Fruit fly (Drosophila melanogaster) whole organism, pupa: Measurements from ENCODE around the gene Syt12.

Experiments
- CG10348 ChIP-seq: fragments of 200-800 bp; sonication (Bioruptor generic); IDR thresholded peaks from 2 replicates; pipeline ENCODE4 v1.3.6; 2022; ENCODE audit warnings: missing biosample characterization, missing genetic modification characterization
- CG12605 ChIP-seq: fragments of 200-800 bp; sonication (Bioruptor generic); IDR thresholded peaks from 2 replicates; pipeline ENCODE4 v1.3.6; 2022; ENCODE audit warnings: missing biosample characterization, missing genetic modification characterization
- CG13204 ChIP-seq: fragments of 200-800 bp; sonication (Bioruptor generic); optimal IDR thresholded peaks from 2 replicates; lab custom pipeline; 2018; ENCODE audit warnings: missing biosample characterization, mild to moderate bottlenecking, missing genetic modification characterization, moderate library complexity
- CG14655 ChIP-seq: fragments of 200-800 bp; sonication (Bioruptor generic); optimal IDR thresholded peaks from 3 replicates; lab custom pipeline; 2017; ENCODE audit warnings: mild to moderate bottlenecking, missing biosample characterization, missing genetic modification reagents, missing genetic modification characterization
- CG15710 ChIP-seq: fragments of 200-800 bp; sonication (Bioruptor generic); optimal IDR thresholded peaks from 2 replicates; lab custom pipeline; 2018; ENCODE audit warnings: missing biosample characterization, mild to moderate bottlenecking, missing genetic modification characterization, moderate library complexity
- CG17806 ChIP-seq: fragments of 200-800 bp; sonication (Bioruptor generic); optimal IDR thresholded peaks from 2 replicates; lab custom pipeline; 2018; ENCODE audit warnings: missing biosample characterization, mild to moderate bottlenecking, missing genetic modification characterization, moderate library complexity
- CG32121 ChIP-seq: fragments of 200-800 bp; sonication (Bioruptor generic); IDR thresholded peaks from 2 replicates; pipeline ENCODE4 v1.3.6; 2022; ENCODE audit warnings: missing biosample characterization, missing genetic modification characterization
- CG34367 ChIP-seq: fragments of 200-800 bp; sonication (Bioruptor generic); optimal IDR thresholded peaks from 2 replicates; lab custom pipeline; 2018; ENCODE audit warnings: missing biosample characterization, mild to moderate bottlenecking, missing genetic modification characterization
- CG4496 ChIP-seq: fragments of 200-800 bp; sonication (Bioruptor generic); IDR thresholded peaks from 3 replicates; pipeline ENCODE4 v1.3.6; 2022; ENCODE audit warnings: missing biosample characterization, missing genetic modification characterization
- CG8159 ChIP-seq: fragments of 200-800 bp; sonication (Bioruptor generic); optimal IDR thresholded peaks from 3 replicates; lab custom pipeline; 2018; ENCODE audit warnings: missing biosample characterization, mild to moderate bottlenecking, missing genetic modification characterization, moderate library complexity
- CG8301 ChIP-seq: fragments of 200-800 bp; sonication (Bioruptor generic); optimal IDR thresholded peaks from 2 replicates; lab custom pipeline; 2018; ENCODE audit warnings: missing biosample characterization, mild to moderate bottlenecking, missing genetic modification characterization
- CG9948 ChIP-seq: fragments of 200-800 bp; sonication (Bioruptor generic); optimal IDR thresholded peaks from 2 replicates; lab custom pipeline; 2018; ENCODE audit warnings: missing biosample characterization, mild to moderate bottlenecking, missing genetic modification characterization, moderate library complexity
- D1 ChIP-seq: fragments of 200-800 bp; sonication (Bioruptor generic); optimal IDR thresholded peaks from 2 replicates; lab custom pipeline; 2018; ENCODE audit warnings: missing biosample characterization, mild to moderate bottlenecking, missing genetic modification characterization, moderate library complexity
- EcR ChIP-seq: fragments of 200-800 bp; sonication (Bioruptor generic); optimal IDR thresholded peaks from 3 replicates; lab custom pipeline; 2019; ENCODE audit warnings: missing biosample characterization, missing genetic modification characterization, mild to moderate bottlenecking, moderate library complexity, missing genetic modification reagents
- Ets98B ChIP-seq: fragments of 200-800 bp; sonication (Bioruptor generic); IDR thresholded peaks from 2 replicates; pipeline ENCODE4 v1.3.6; 2022; ENCODE audit warnings: missing biosample characterization, missing genetic modification characterization
- Pif1A ChIP-seq: fragments of 200-800 bp; sonication (Bioruptor generic); optimal IDR thresholded peaks from 3 replicates; lab custom pipeline; 2016; ENCODE audit warnings: missing biosample characterization, missing genetic modification characterization
- Pif1B ChIP-seq: fragments of 200-800 bp; sonication (Bioruptor generic); optimal IDR thresholded peaks from 3 replicates; lab custom pipeline; 2016; ENCODE audit warnings: missing biosample characterization, missing genetic modification characterization
- Snoo ChIP-seq: fragments of 200-800 bp; sonication (Bioruptor generic); optimal IDR thresholded peaks from 3 replicates; lab custom pipeline; 2017; ENCODE audit warnings: missing biosample characterization, mild to moderate bottlenecking, missing genetic modification characterization, inconsistent platforms
- fd96Ca ChIP-seq: fragments of 200-800 bp; sonication (Bioruptor generic); IDR thresholded peaks from 3 replicates; pipeline ENCODE4 v1.3.6; 2022; ENCODE audit warnings: missing biosample characterization, missing genetic modification characterization
- gl ChIP-seq: fragments of 200-800 bp; sonication (Bioruptor generic); optimal IDR thresholded peaks from 2 replicates; lab custom pipeline; 2018; ENCODE audit warnings: missing biosample characterization, mild to moderate bottlenecking, missing genetic modification characterization
- rn ChIP-seq: fragments of 200-800 bp; sonication (Bioruptor generic); IDR thresholded peaks from 2 replicates; pipeline ENCODE4 v1.3.6; 2022; ENCODE audit warnings: missing biosample characterization, missing genetic modification characterization

The Syt12 gene

dm6 chrX:13334434-13335146 lies 24.5 kb upstream of the Syt12 start:
- TF ChIP-seq CG4496 (GFP tag; lab: Robert Waterston, UW) (peak; percentile 42; the same call in 1 of the 3 replicates), gl (tag; lab: Kevin White, UChicago) (no peak)

dm6 chrX:13337454-13337853 lies 21.6 kb upstream of the Syt12 start, which contains the start of gene RpS15Aa:
Gene RpS15Aa (minus strand): TSS chrX:13337705.
- peak; percentile 25 for TF ChIP-seq CG15710
- TF ChIP-seq rn = 0 out of 2 replicates have a peak, but pooled peaks have one; percentile 17
- peak; percentile 77 for TF ChIP-seq CG4496 (GFP tag; lab: Robert Waterston, UW)
- peak; percentile 81 for TF ChIP-seq Snoo (tag; lab: Kevin White, UChicago)
- TF ChIP-seq Pif1A (GFP tag; lab: Kevin White, UChicago) = no peak
- TF ChIP-seq Pif1B = peak; percentile 4
- TF ChIP-seq gl (tag; lab: Kevin White, UChicago) = peak; percentile 48
- no peak for TF ChIP-seq fd96Ca
- TF ChIP-seq CG13204 (GFP tag; lab: Kevin White, UChicago) = peak; percentile 57
- TF ChIP-seq D1 = no peak
- no peak for TF ChIP-seq CG17806 (tag; lab: Kevin White, UChicago)
- no peak for TF ChIP-seq CG8301 (tag; lab: Kevin White, UChicago)
- TF ChIP-seq CG9948 (tag; lab: Kevin White, UChicago) = no peak
- peak; percentile 36; the same call in 1 of the 2 replicates for TF ChIP-seq CG32121 (GFP tag; lab: Robert Waterston, UW)
- no peak for TF ChIP-seq Ets98B
- TF ChIP-seq CG14655 = peak; percentile 20
- TF ChIP-seq CG34367 = peak; percentile 58
- TF ChIP-seq CG10348 (GFP tag; lab: Robert Waterston, UW) = no peak
- TF ChIP-seq CG8159 (tag; lab: Kevin White, UChicago) = peak; percentile 6
- TF ChIP-seq CG12605 = peak; percentile 66
- no peak for TF ChIP-seq EcR (GFP tag; lab: Kevin White, UChicago)
- TF ChIP-seq, all 21 proteins: peak for 12

dm6 chrX:13338113-13338512 lies 20.9 kb upstream of the Syt12 start, which contains the start of gene CG15747:
Gene CG15747 (plus strand): TSS chrX:13338318.
- TF ChIP-seq rn = no peak
- no peak for TF ChIP-seq EcR (GFP tag; lab: Kevin White, UChicago)
- no peak for TF ChIP-seq CG8159 (tag; lab: Kevin White, UChicago)
- no peak for TF ChIP-seq CG34367
- TF ChIP-seq Ets98B = no peak
- no peak for TF ChIP-seq CG13204 (GFP tag; lab: Kevin White, UChicago)
- TF ChIP-seq CG14655 = no peak
- no peak for TF ChIP-seq CG9948 (tag; lab: Kevin White, UChicago)

dm6 chrX:13345327-13345726 lies 13.7 kb upstream of the Syt12 start:
- TF ChIP-seq CG34367 = peak; percentile 24
- TF ChIP-seq CG17806 (tag; lab: Kevin White, UChicago) = peak; percentile 62
- peak; percentile 63 for TF ChIP-seq CG9948 (tag; lab: Kevin White, UChicago)
- peak; percentile 13 for TF ChIP-seq CG8301 (tag; lab: Kevin White, UChicago)
- TF ChIP-seq CG15710 = peak; percentile 62
- no peak for TF ChIP-seq D1
- no peak for TF ChIP-seq EcR (GFP tag; lab: Kevin White, UChicago)
- peak; percentile 72 for TF ChIP-seq CG8159 (tag; lab: Kevin White, UChicago)
- TF ChIP-seq rn = no peak
- peak; percentile 61 for TF ChIP-seq CG14655
- 0 out of 2 replicates have a peak, but pooled peaks have one; percentile 23 for TF ChIP-seq CG32121 (GFP tag; lab: Robert Waterston, UW)

dm6 chrX:13346998-13347397 lies 12.1 kb upstream of the Syt12 start:
- no peak for TF ChIP-seq CG9948 (tag; lab: Kevin White, UChicago)
- TF ChIP-seq CG10348 (GFP tag; lab: Robert Waterston, UW) = no peak
- no peak for TF ChIP-seq CG8301 (tag; lab: Kevin White, UChicago)
- no peak for TF ChIP-seq EcR (GFP tag; lab: Kevin White, UChicago)
- no peak for TF ChIP-seq Snoo (tag; lab: Kevin White, UChicago)
- no peak for TF ChIP-seq CG12605
- TF ChIP-seq rn = no peak
- TF ChIP-seq fd96Ca = no peak
- no peak for TF ChIP-seq CG15710
- TF ChIP-seq CG34367 = no peak
- no peak for TF ChIP-seq CG13204 (GFP tag; lab: Kevin White, UChicago)
- TF ChIP-seq D1 = no peak
- no peak for TF ChIP-seq CG14655
- TF ChIP-seq, all 21 proteins: peak for 0

- TF ChIP-seq CG4496 (GFP tag; lab: Robert Waterston, UW) (0 out of 3 replicates have a peak, but pooled peaks have one; percentile 45), Pif1B (no peak), CG32121 (GFP tag; lab: Robert Waterston, UW) (no peak), CG14655 (no peak), CG10348 (GFP tag; lab: Robert Waterston, UW) (no peak)
These were observed 728 bp upstream of the Syt12 start for dm6 chrX:13358240-13358799.
